Worm (Caenorhabditis elegans): ENCODE measurements around the gene dmsr-16.

Gene dmsr-16

DNA sequence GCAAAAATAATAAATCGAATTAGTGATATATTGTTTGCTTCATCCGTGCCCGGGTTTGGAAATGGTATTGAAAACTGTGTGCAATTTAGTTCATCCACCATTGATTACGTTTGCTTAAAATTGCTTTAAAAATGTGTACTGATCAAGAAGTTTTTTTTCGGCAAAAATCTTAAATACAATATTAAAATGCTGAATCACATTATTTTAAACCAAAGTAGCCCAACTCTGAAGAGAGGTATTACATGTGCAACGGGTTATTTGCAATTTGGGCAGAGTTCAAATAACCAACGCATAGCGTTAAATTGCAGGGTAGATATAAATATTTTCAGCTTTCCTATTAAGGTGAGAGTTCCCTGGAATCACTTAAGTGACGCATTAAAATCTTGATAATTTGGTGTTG is 8.3 kb upstream of the dmsr-16 start, which contains the start of gene dmsr-14:
Gene dmsr-14, minus strand, starts transcription at position 101 of the 400 bp plus-strand sequence.
- TF ChIP-seq F57C9.4 (tag; optimal IDR thresholded peaks at IDR 0.05) (no peak), lsy-27 (tag; optimal IDR thresholded peaks at IDR 0.05; ENCODE audit: borderline replicate concordance, insufficient read depth) (no peak)

DNA sequence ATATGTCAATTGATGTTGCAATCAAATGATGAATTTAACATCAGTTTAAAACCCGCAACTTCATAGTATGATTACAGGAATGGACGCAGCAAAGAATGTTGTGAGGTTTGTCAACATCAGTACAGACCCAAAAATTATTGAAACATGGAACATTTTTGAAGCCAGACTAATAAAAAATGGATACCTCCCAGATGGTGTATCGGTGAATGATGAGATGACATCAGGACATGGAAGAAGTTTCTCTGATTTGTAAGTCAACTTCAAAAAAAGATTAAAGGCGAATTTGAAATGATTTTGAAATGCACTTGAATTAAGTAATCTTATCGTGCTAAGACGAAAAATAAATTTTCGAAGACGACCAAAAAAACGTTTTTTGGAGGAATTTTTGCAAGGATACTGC is 5.0 kb upstream of the dmsr-16 start:
- no peak for TF ChIP-seq atf-7 (tag; optimal IDR thresholded peaks at IDR 0.05)
- no peak for TF ChIP-seq egl-44 (GFP tag; IDR thresholded peaks at IDR 0.05)
- no peak for TF ChIP-seq madf-8 (GFP tag; conservative IDR thresholded peaks at IDR 0.05)
- TF ChIP-seq athp-1 (tag; optimal IDR thresholded peaks at IDR 0.05): no peak
- TF ChIP-seq unc-62 (GFP tag; optimal IDR thresholded peaks at IDR 0.05): no peak
- no peak for TF ChIP-seq ZK185.1 (tag; optimal IDR thresholded peaks at IDR 0.05; ENCODE audit: poor library complexity, severe bottlenecking)
- no peak for TF ChIP-seq nhr-120 (GFP tag; IDR thresholded peaks at IDR 0.05)
- no peak for TF ChIP-seq nhr-27 (tag; optimal IDR thresholded peaks at IDR 0.05)
- TF ChIP-seq pbrm-1 (GFP tag; IDR thresholded peaks at IDR 0.05): no peak
- TF ChIP-seq egrh-3 (GFP tag; IDR thresholded peaks at IDR 0.05): no peak
- TF ChIP-seq B0019.2 (GFP tag; conservative IDR thresholded peaks at IDR 0.05): no peak
- TF ChIP-seq ceh-91 (GFP tag; IDR thresholded peaks at IDR 0.05): no peak
- no peak for TF ChIP-seq tlf-1 (GFP tag; optimal IDR thresholded peaks at IDR 0.05)
- no peak for TF ChIP-seq fkh-3 (tag; optimal IDR thresholded peaks at IDR 0.05)

DNA sequence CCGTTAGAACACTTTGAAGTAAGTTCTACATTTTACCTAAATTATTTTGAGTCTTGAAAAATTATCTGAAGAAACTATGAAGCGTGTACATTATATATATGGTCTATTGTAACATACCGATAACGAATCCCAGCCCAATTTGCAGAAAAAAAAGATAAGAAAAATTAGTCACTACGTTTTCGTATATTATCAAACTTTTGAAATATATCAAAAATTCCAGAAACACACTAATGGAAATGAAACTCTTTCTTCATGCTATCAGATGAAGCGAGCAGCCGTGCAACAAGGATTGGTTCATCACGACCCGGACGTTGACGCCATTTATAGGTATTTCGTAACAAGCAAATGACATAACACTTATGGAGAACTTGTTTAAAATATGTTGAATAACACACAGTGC is 3.0 kb upstream of the dmsr-16 start:
- 0 out of 2 replicates have a peak, but pooled peaks have one; percentile 34 for TF ChIP-seq cebp-1 (GFP tag; IDR thresholded peaks at IDR 0.05)
- no peak for TF ChIP-seq cebp-1 (tag; optimal IDR thresholded peaks at IDR 0.05)
- no peak for TF ChIP-seq snpc-4 (GFP tag; optimal IDR thresholded peaks at IDR 0.05)
- no peak for TF ChIP-seq snpc-4 (tag; optimal IDR thresholded peaks at IDR 0.05)
- TF ChIP-seq nhr-80 (tag; optimal IDR thresholded peaks at IDR 0.05): peak; percentile 91
- TF ChIP-seq ceh-40 (GFP tag; IDR thresholded peaks at IDR 0.05): 0 out of 2 replicates have a peak, but pooled peaks have one; percentile 10
- TF ChIP-seq ets-4 (GFP tag; optimal IDR thresholded peaks at IDR 0.05): peak; percentile 81
- no peak for TF ChIP-seq mes-4 (tag; optimal IDR thresholded peaks at IDR 0.05)

DNA sequence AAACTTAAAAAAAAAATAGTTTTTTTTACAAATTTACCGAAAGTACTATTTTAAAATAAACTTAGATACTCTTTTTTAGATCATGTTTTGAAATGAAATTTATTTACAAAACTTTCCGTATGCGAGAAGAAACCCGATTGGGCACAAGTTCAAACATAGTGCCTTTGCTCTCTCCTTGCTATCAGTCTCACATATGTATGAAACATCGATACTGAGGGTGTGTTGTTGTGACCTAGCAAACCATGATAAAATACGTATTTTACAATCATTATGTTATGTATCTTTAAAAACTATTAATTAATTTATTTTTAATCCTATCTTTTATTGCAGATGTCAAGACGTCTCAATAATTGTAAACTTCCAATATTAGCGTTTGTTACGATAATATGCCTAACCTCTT is 1.2 kb upstream of the dmsr-16 start:
- TF ChIP-seq nhr-80 (tag; optimal IDR thresholded peaks at IDR 0.05) (peak; percentile 48), Y79H2A.3 (GFP tag; conservative IDR thresholded peaks at IDR 0.05) (no peak), lir-1 (GFP tag; conservative IDR thresholded peaks at IDR 0.05) (no peak), madf-3 (GFP tag; IDR thresholded peaks at IDR 0.05) (no peak)

DNA sequence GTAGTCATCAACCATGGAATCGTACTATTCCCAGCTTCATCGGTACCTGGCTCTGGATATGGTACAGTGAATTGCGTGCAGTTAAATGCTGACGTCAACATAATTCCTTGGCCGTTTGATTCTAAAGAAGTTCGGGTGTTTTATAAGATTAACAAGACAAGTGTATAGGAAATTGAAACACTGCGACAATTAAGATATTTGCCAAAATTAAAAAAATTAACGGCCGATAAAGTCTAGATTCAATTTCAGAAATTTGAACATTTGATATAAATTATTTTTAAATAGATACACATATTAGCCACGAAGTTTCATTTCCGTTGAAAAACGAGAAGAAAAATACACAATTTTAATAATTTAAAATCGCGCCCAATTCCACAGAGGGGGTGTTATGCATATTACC is 2.5 kb downstream of the dmsr-16 start, which contains the start of gene dmsr-12:
Gene dmsr-12, minus strand, starts transcription at position 101 of the 400 bp plus-strand sequence.
- TF ChIP-seq F33H1.4 (GFP tag; IDR thresholded peaks at IDR 0.05) (no peak), C06A6.2 (GFP tag; conservative IDR thresholded peaks at IDR 0.05) (no peak)

DNA sequence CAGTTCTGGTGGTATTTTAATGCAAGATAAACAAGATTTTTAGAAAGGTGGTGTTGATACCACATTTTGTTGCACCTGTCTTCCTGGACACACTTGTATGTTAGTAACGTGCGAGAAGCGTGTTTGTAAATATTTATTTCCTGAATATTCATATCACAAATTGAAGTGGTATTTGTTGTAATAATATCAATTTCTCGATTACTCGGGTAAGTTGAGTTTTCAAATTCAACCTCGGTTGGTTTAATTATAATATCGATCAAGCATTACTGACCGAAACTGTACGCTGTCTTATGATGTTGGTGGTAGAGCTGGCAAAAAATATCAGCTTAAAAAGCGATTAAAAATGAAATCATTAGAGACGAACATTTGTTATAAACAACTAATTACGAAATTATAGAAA is 4.9 kb downstream of the dmsr-16 start, which contains the start of gene dmsr-11:
Gene dmsr-11, minus strand, starts transcription at position 101 of the 400 bp plus-strand sequence.
- TF ChIP-seq F22D6.2 (tag; optimal IDR thresholded peaks at IDR 0.05) (no peak), ccch-3 (GFP tag; optimal IDR thresholded peaks at IDR 0.05) (no peak), rcor-1 (GFP tag; IDR thresholded peaks at IDR 0.05) (no peak), let-526 (GFP tag; IDR thresholded peaks at IDR 0.05) (no peak), gei-17 (GFP tag; optimal IDR thresholded peaks at IDR 0.05) (no peak), ztf-3 (GFP tag; optimal IDR thresholded peaks at IDR 0.05) (no peak)

Measured in whole organism, young adult.